Worm (Caenorhabditis elegans) whole organism, early embryonic: ENCODE measurements around the gene ntl-9.

Experiments
- F13C5.2 ChIP-seq: sonication (generic microtip); optimal IDR thresholded peaks from 2 replicates; lab custom pipeline; 2017; ENCODE audit warnings: mild to moderate bottlenecking, missing genetic modification characterization, inconsistent platforms, missing compliant biosample characterization
- aly-1 ChIP-seq: sonication (generic microtip); optimal IDR thresholded peaks from 2 replicates; lab custom pipeline; 2016; ENCODE audit warnings: missing genetic modification characterization, missing compliant biosample characterization
- ama-1 ChIP-seq: fragments of 150-350 bp; optimal IDR thresholded peaks from 2 replicates; lab custom pipeline; 2014
- flt-1 ChIP-seq: fragments of 200-800 bp; sonication (Bioruptor generic); IDR thresholded peaks from 2 replicates; pipeline ENCODE4 v1.3.6; 2022; ENCODE audit warnings: missing genetic modification characterization, missing compliant biosample characterization
- hmbx-1 ChIP-seq: sonication (generic microtip); optimal IDR thresholded peaks from 2 replicates; lab custom pipeline; 2016; ENCODE audit warnings: mild to moderate bottlenecking, missing genetic modification characterization, missing compliant biosample characterization
- hmg-4 ChIP-seq: fragments of 200-800 bp; sonication (Bioruptor generic); optimal IDR thresholded peaks from 2 replicates; lab custom pipeline; 2018; ENCODE audit warnings: mild to moderate bottlenecking, missing genetic modification characterization, missing compliant biosample characterization
- pes-1 ChIP-seq: fragments of 200-800 bp; sonication (Bioruptor generic); IDR thresholded peaks from 2 replicates; pipeline ENCODE4 v1.3.6; 2022; ENCODE audit warnings: missing genetic modification reagents, missing genetic modification characterization, missing compliant biosample characterization
- tbx-37 ChIP-seq: fragments of 200-800 bp; sonication (Bioruptor generic); conservative IDR thresholded peaks from 2 replicates; pipeline ENCODE4 v1.3.6; 2022; ENCODE audit warnings: missing genetic modification reagents, missing genetic modification characterization, missing compliant biosample characterization

DNA sequence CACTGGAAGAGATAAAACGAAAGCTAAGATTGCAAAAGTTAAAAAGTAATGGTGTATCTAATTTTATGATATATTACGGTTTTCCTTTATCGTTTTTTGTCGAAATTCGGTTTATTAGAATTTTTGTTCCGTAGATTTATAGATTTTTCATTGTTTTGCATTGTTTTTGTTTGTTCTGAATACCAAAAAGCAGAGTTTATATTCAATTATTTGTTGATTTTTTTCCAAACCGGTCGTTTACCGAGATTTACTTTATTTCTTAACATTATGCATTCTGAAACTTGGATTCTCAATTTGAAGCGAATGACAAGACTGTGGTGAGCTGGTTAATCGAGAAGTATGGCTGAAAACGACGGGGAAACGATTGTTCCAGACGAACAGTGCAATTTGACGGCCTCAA is 7.3 kb upstream of the ntl-9 start, which contains the start of gene fsn-1:
- TF ChIP-seq F13C5.2 (no peak), ama-1 (lab: Kevin White, UChicago) (no peak), pes-1 (no peak), flt-1 (GFP tag; lab: Robert Waterston, UW) (no peak), hmg-4 (GFP tag; lab: Kevin White, UChicago) (no peak), hmbx-1 (tag; lab: Kevin White, UChicago) (no peak), tbx-37 (GFP tag; lab: Robert Waterston, UW) (no peak), aly-1 (tag; lab: Kevin White, UChicago) (no peak)
